Worm (Caenorhabditis elegans) whole organism, L1 larva: ENCODE results near the gene Y59A8B.21.
"Not testable (repeated sequence)": the region's sequence is repeated elsewhere in the genome, so short reads cannot be mapped to it uniquely, and the experiment has no call there.

Source experiments
- C04F5.9 ChIP-seq: sonication (generic microtip); optimal IDR thresholded peaks from 2 replicates; lab custom pipeline; 2016; ENCODE audit warnings: missing genetic modification characterization, missing compliant biosample characterization
- aha-1 ChIP-seq: fragments of 150-350 bp; optimal IDR thresholded peaks from 2 replicates; lab custom pipeline; 2014; ENCODE audit warnings: missing biosample characterization, missing genetic modification characterization
- alr-1 ChIP-seq: fragments of 200-800 bp; sonication (Bioruptor generic); optimal IDR thresholded peaks from 2 replicates; lab custom pipeline; 2018; ENCODE audit warnings: borderline replicate concordance, mild to moderate bottlenecking, missing genetic modification characterization, missing compliant biosample characterization
- ama-1 ChIP-seq: fragments of 150-350 bp; optimal IDR thresholded peaks from 2 replicates; lab custom pipeline; 2014
- blmp-1 ChIP-seq: fragments of 150-350 bp; optimal IDR thresholded peaks from 2 replicates; lab custom pipeline; 2014; ENCODE audit warnings: missing biosample characterization, missing genetic modification characterization
- ceh-82 ChIP-seq, 3 experiments: fragments of 150-350 bp in 1 of 3; sonication (generic microtip) in 2 of 3; optimal IDR thresholded peaks; 2 replicates each; lab custom pipeline; 2014 to 2017; ENCODE audit warnings: missing biosample characterization in 3 of 3, missing genetic modification characterization in 3 of 3
- ces-1 ChIP-seq: fragments of 150-350 bp; optimal IDR thresholded peaks from 2 replicates; lab custom pipeline; 2014; ENCODE audit warnings: missing biosample characterization, missing genetic modification reagents, missing genetic modification characterization
- dpl-1 ChIP-seq, 3 experiments: fragments of 150-350 bp in 2 of 3; sonication (generic microtip) in 1 of 3; optimal IDR thresholded peaks; 2 replicates each; lab custom pipeline; 2014 to 2017; ENCODE audit warnings: missing biosample characterization in 3 of 3, missing genetic modification characterization in 3 of 3, missing genetic modification reagents in 3 of 3
- dsc-1 ChIP-seq: sonication (generic microtip); optimal IDR thresholded peaks from 2 replicates; lab custom pipeline; 2016; ENCODE audit warnings: mild to moderate bottlenecking, missing genetic modification characterization, missing compliant biosample characterization
- efl-1 ChIP-seq, 4 experiments: fragments of 150-350 bp; optimal IDR thresholded peaks in 3 of 4; peaks in 1 of 4; 1 replicate in 1 of 4; 2 replicates in 3 of 4; lab custom pipeline; 2014; ENCODE audit warnings: missing biosample characterization in 2 of 4, missing genetic modification characterization in 2 of 4, missing genetic modification reagents in 2 of 4
- efl-3 ChIP-seq: fragments of 200-800 bp; sonication (Bioruptor generic); optimal IDR thresholded peaks from 2 replicates; lab custom pipeline; 2018; ENCODE audit warnings: mild to moderate bottlenecking, missing genetic modification characterization, missing compliant biosample characterization
- egl-27 ChIP-seq, 2 experiments: fragments of 150-350 bp in 1 of 2; sonication (generic microtip); optimal IDR thresholded peaks; 3 replicates each; lab custom pipeline; 2017 to 2018; ENCODE audit warnings: missing biosample characterization in 2 of 2, missing genetic modification characterization in 2 of 2, missing genetic modification reagents in 2 of 2
- ets-5 ChIP-seq: fragments of 200-800 bp; sonication (Bioruptor generic); IDR thresholded peaks from 2 replicates; pipeline ENCODE4 v1.3.6; 2022; ENCODE audit warnings: missing genetic modification characterization, missing compliant biosample characterization
- fkh-4 ChIP-seq: sonication (generic microtip); optimal IDR thresholded peaks from 2 replicates; lab custom pipeline; 2016; ENCODE audit warnings: missing compliant biosample characterization, missing genetic modification characterization, borderline replicate concordance
- grh-1 ChIP-seq: fragments of 200-800 bp; sonication (Bioruptor generic); IDR thresholded peaks from 2 replicates; pipeline ENCODE4 v1.3.6; 2022; ENCODE audit warnings: missing genetic modification reagents, missing genetic modification characterization, missing compliant biosample characterization
- lin-13 ChIP-seq: fragments of 150-350 bp; optimal IDR thresholded peaks from 2 replicates; lab custom pipeline; 2014; ENCODE audit warnings: missing biosample characterization, missing genetic modification reagents, missing genetic modification characterization
- lin-35 ChIP-seq, 2 experiments: fragments of 150-350 bp; optimal IDR thresholded peaks; 2 replicates each; lab custom pipeline; 2014; ENCODE audit warnings: missing biosample characterization in 2 of 2, missing genetic modification characterization in 2 of 2, missing genetic modification reagents in 2 of 2
- lsy-2 ChIP-seq, 2 experiments: fragments of 150-350 bp; optimal IDR thresholded peaks; 2 replicates each; lab custom pipeline; 2014; ENCODE audit warnings: missing biosample characterization in 2 of 2, missing genetic modification characterization in 2 of 2
- mab-9 ChIP-seq: fragments of 200-800 bp; sonication (Bioruptor generic); IDR thresholded peaks from 2 replicates; pipeline ENCODE4 v1.3.6; 2022; ENCODE audit warnings: missing genetic modification reagents, missing genetic modification characterization, missing compliant biosample characterization
- mdl-1 ChIP-seq, 2 experiments: fragments of 150-350 bp; optimal IDR thresholded peaks; 2 replicates each; lab custom pipeline; 2014 to 2017; ENCODE audit warnings: missing biosample characterization in 2 of 2, missing genetic modification characterization in 2 of 2, inconsistent platforms in 1 of 2
- mep-1 ChIP-seq: fragments of 150-350 bp; optimal IDR thresholded peaks from 2 replicates; lab custom pipeline; 2014; ENCODE audit warnings: missing biosample characterization, missing genetic modification characterization
- nhr-11 ChIP-seq: fragments of 150-350 bp; optimal IDR thresholded peaks from 2 replicates; lab custom pipeline; 2014; ENCODE audit warnings: missing biosample characterization, missing genetic modification characterization
- nhr-20 ChIP-seq: sonication (generic microtip); optimal IDR thresholded peaks from 2 replicates; lab custom pipeline; 2016; ENCODE audit warnings: mild to moderate bottlenecking, missing genetic modification characterization, missing compliant biosample characterization
- nhr-237 ChIP-seq: fragments of 150-350 bp; optimal IDR thresholded peaks from 2 replicates; lab custom pipeline; 2014; ENCODE audit warnings: missing biosample characterization, missing genetic modification characterization
- nhr-28 ChIP-seq: fragments of 150-350 bp; optimal IDR thresholded peaks from 2 replicates; lab custom pipeline; 2014; ENCODE audit warnings: missing biosample characterization, missing genetic modification characterization
- nhr-71 ChIP-seq: sonication (generic microtip); optimal IDR thresholded peaks from 2 replicates; lab custom pipeline; 2016; ENCODE audit warnings: mild to moderate bottlenecking, missing genetic modification characterization, moderate library complexity, missing compliant biosample characterization
- nhr-85 ChIP-seq: sonication (generic microtip); peaks from one replicate; lab custom pipeline; 2016; ENCODE audit warnings: missing genetic modification characterization, inconsistent platforms, missing compliant biosample characterization
- pax-3 ChIP-seq: fragments of 200-800 bp; sonication (Bioruptor generic); optimal IDR thresholded peaks from 2 replicates; lab custom pipeline; 2018; ENCODE audit warnings: mild to moderate bottlenecking, missing genetic modification characterization, moderate library complexity, missing compliant biosample characterization
- pqm-1 ChIP-seq: sonication (generic microtip); optimal IDR thresholded peaks from 3 replicates; lab custom pipeline; 2017; ENCODE audit warnings: missing biosample characterization, missing genetic modification characterization
- snu-23 ChIP-seq: sonication (generic microtip); optimal IDR thresholded peaks from 2 replicates; lab custom pipeline; 2016; ENCODE audit warnings: missing genetic modification characterization, missing compliant biosample characterization
- sox-4 ChIP-seq: sonication (generic microtip); optimal IDR thresholded peaks from 2 replicates; lab custom pipeline; 2016; ENCODE audit warnings: missing genetic modification characterization, missing compliant biosample characterization
- sup-37 ChIP-seq: fragments of 200-800 bp; sonication (Bioruptor generic); optimal IDR thresholded peaks from 2 replicates; lab custom pipeline; 2018; ENCODE audit warnings: mild to moderate bottlenecking, missing genetic modification characterization, missing compliant biosample characterization
- tbx-2 ChIP-seq: sonication (generic microtip); optimal IDR thresholded peaks from 2 replicates; lab custom pipeline; 2016; ENCODE audit warnings: missing genetic modification characterization, missing compliant biosample characterization
- unc-30 ChIP-seq: sonication (generic microtip); optimal IDR thresholded peaks from 2 replicates; lab custom pipeline; 2017; ENCODE audit warnings: missing biosample characterization, missing genetic modification characterization
- unc-62 ChIP-seq: fragments of 150-350 bp; optimal IDR thresholded peaks from 2 replicates; lab custom pipeline; 2014; ENCODE audit warnings: missing biosample characterization, missing genetic modification reagents, missing genetic modification characterization
- unc-98 ChIP-seq: fragments of 200-800 bp; sonication (Bioruptor generic); IDR thresholded peaks from 2 replicates; pipeline ENCODE4 v1.3.6; 2022; ENCODE audit warnings: missing genetic modification characterization, missing compliant biosample characterization
- vab-15 ChIP-seq: sonication (generic microtip); optimal IDR thresholded peaks from 2 replicates; lab custom pipeline; 2017; ENCODE audit warnings: missing genotype, mild to moderate bottlenecking, missing genetic modification characterization, missing compliant biosample characterization
- xbp-1 ChIP-seq: sonication (generic microtip); optimal IDR thresholded peaks from 2 replicates; lab custom pipeline; 2016; ENCODE audit warnings: missing genetic modification characterization, missing compliant biosample characterization
- zag-1 ChIP-seq: fragments of 150-350 bp; optimal IDR thresholded peaks from 2 replicates; lab custom pipeline; 2014; ENCODE audit warnings: missing biosample characterization, missing genetic modification characterization
- zip-4 ChIP-seq: fragments of 200-800 bp; sonication (Bioruptor generic); optimal IDR thresholded peaks from 2 replicates; lab custom pipeline; 2018; ENCODE audit warnings: mild to moderate bottlenecking, missing genetic modification characterization, moderate library complexity, missing compliant biosample characterization

The Y59A8B.21 gene

DNA sequence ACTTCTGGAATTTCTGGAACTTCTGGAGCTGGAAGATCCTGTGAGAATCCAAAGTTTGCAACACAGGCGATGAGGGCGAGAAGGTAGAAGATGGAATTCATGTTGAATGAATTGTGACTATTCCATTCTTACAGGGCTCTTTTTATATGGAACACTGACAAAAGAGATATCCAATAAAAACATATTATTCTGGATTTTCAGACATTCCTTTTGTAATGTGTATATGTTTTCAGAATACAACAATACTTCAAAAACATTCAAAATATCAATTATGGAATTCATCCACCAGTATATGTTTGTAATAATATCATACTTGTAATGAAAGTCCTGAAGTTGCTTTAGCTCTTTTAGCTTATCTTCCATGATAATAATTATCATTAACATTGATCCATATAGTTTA is 24.7 kb downstream of the Y59A8B.21 start, which contains the start of gene Y59A8B.26:
Y59A8B.26 (minus strand) TSS at position 101 of the 400 bp plus-strand sequence.
- TF ChIP-seq lin-35 (GFP tag; optimal IDR thresholded peaks at IDR 0.05; lab: Kevin White, UChicago); nhr-237 (tag; lab: Kevin White, UChicago); ama-1 (lab: Kevin White, UChicago): not testable (repeated sequence)

DNA sequence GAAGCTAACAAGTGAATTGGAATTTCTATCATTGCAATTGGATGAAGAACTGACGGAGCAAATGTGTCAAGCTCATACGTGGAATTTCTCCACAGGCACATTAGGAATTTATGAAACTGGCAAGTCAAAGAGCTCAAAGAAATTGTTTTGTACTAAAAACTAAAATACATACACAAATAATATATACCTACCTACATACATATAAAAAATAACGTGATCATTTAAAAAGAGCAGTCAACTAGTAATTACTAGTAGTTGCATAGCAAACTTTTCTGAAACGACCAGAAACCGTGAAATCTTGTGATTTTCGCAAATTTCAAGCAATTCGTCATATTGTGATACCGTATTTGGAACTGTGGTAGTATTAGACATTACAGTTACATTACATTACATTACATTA is 28.1 kb downstream of the Y59A8B.21 start, which contains the start of gene srh-133:
srh-133 (minus strand) TSS at position 101 of the 400 bp plus-strand sequence.
- TF ChIP-seq mep-1 (tag; lab: Kevin White, UChicago) (no peak), pax-3 (tag; lab: Kevin White, UChicago) (no peak), sox-4 (tag; lab: Kevin White, UChicago) (no peak)
- TF ChIP-seq, all 84 proteins: peak for 0

- TF ChIP-seq mab-9 (GFP tag; lab: Robert Waterston, UW) (no peak), aha-1 (tag; lab: Kevin White, UChicago) (no peak), tbx-2 (tag; lab: Kevin White, UChicago) (no peak), mdl-1 (tag; optimal IDR thresholded peaks at IDR 0.05; lab: Kevin White, UChicago) (no peak), alr-1 (tag; lab: Kevin White, UChicago) (no peak), efl-3 (GFP tag; lab: Kevin White, UChicago) (no peak), unc-98 (GFP tag; lab: Robert Waterston, UW) (no peak), zip-4 (GFP tag; lab: Kevin White, UChicago) (no peak), zag-1 (tag; lab: Kevin White, UChicago) (no peak), nhr-28 (no peak), dpl-1 (GFP tag; optimal IDR thresholded peaks at IDR 0.05; lab: Kevin White, UChicago) (no peak)
- TF ChIP-seq, all 84 proteins: peak for 0
Measured at ce11 chrV:18017226-18017625, 31.2 kb downstream of the Y59A8B.21 start, which contains the start of gene srh-134. Gene srh-134, minus strand, starts transcription at chrV:18017326.

DNA sequence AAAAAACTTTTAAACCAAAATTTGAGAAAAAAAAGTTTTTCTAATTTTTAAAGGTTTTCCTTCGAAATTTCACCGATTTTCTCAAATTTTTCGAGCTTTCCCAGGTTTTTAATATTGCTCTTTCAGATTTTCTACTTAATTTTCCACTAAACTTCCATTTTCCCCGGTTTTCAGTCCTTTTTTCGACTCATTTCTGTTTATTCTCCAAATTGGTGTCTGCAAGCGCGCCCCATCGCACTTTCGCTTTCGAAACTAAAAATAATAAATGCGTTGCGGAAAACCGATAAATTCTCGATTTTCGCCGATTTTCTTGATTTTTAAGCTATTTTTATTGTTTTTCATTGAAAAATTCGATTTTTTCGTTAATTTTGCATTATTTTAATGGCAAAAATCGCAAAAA is 35.4 kb downstream of the Y59A8B.21 start:
- TF ChIP-seq tbx-2 (tag; lab: Kevin White, UChicago) = no peak
- no peak for TF ChIP-seq ets-5 (GFP tag; lab: Robert Waterston, UW)
- TF ChIP-seq lsy-2 (tag; optimal IDR thresholded peaks at IDR 0.05; lab: Kevin White, UChicago) = peak in 1 of 2 experiments; percentile 28
- TF ChIP-seq nhr-237 (tag; lab: Kevin White, UChicago) = no peak
- TF ChIP-seq unc-62 = no peak
- no peak for TF ChIP-seq aha-1 (tag; lab: Kevin White, UChicago)
- TF ChIP-seq lin-35 (GFP tag; optimal IDR thresholded peaks at IDR 0.05; lab: Kevin White, UChicago) = peak; percentile 14 to 44
- TF ChIP-seq dpl-1 (GFP tag; optimal IDR thresholded peaks at IDR 0.05; lab: Kevin White, UChicago) = peak in 1 of 3 experiments; percentile 50
- TF ChIP-seq efl-1 (optimal IDR thresholded peaks at IDR 0.05; lab: Kevin White, UChicago) = peak in 1 of 2 experiments; percentile 24
- peak; percentile 31 to 91 for TF ChIP-seq efl-1 (GFP tag; optimal IDR thresholded peaks at IDR 0.05 in 1 of 2; lab: Kevin White, UChicago)
- TF ChIP-seq fkh-4 = no peak
- no peak for TF ChIP-seq nhr-20 (tag; lab: Kevin White, UChicago)
- peak in 1 of 3 experiments; percentile 7 for TF ChIP-seq ceh-82 (tag; optimal IDR thresholded peaks at IDR 0.05; lab: Kevin White, UChicago)
- TF ChIP-seq snu-23 = no peak
- TF ChIP-seq mep-1 (tag; lab: Kevin White, UChicago) = peak; percentile 25
- no peak for TF ChIP-seq nhr-28
- TF ChIP-seq blmp-1 (tag; lab: Kevin White, UChicago) = peak; percentile 89
- TF ChIP-seq nhr-71 (tag; lab: Kevin White, UChicago) = no peak

- TF ChIP-seq dsc-1 (tag; lab: Kevin White, UChicago) = peak; percentile 48
- no peak for TF ChIP-seq unc-30
Measured at ce11 chrV:18022179-18022578, 36.1 kb downstream of the Y59A8B.21 start, which contains the start of gene prp-6. Gene prp-6, plus strand, starts transcription at chrV:18022479.

DNA sequence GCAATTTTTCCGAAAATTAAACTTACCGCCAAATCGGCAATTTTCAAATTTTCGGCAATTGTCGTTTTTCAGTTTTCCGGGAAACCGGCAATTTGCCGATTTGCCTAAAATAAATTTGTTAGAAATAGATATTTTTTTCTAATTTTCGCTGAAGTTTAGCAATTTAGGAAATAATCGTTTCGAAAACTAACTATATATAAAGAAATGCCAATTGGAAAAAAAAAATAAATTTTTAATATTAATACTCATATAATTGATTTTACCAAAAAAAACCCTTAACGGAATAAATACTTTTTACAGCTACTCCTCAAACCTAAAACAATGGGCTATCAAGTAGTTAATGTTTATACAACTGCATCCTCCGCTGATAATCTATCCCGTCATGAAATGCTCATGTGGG is 57.2 kb downstream of the Y59A8B.21 start, which contains the start of gene ebp-1:
ebp-1 (plus strand) TSS at position 301 of the 400 bp plus-strand sequence.
- TF ChIP-seq nhr-11 (tag; lab: Kevin White, UChicago) (no peak), xbp-1 (no peak), grh-1 (GFP tag; lab: Robert Waterston, UW) (no peak), mdl-1 (tag; optimal IDR thresholded peaks at IDR 0.05; lab: Kevin White, UChicago) (no peak), pqm-1 (tag; lab: Kevin White, UChicago) (no peak), ama-1 (lab: Kevin White, UChicago) (no peak), lin-13 (GFP tag; lab: Kevin White, UChicago) (no peak), vab-15 (tag; lab: Kevin White, UChicago) (no peak), lsy-2 (tag; optimal IDR thresholded peaks at IDR 0.05; lab: Kevin White, UChicago) (no peak), sup-37 (GFP tag; lab: Kevin White, UChicago) (no peak), egl-27 (tag; optimal IDR thresholded peaks at IDR 0.05; lab: Kevin White, UChicago) (no peak), nhr-28 (no peak), nhr-85 (no peak), unc-62 (no peak), nhr-237 (tag; lab: Kevin White, UChicago) (no peak), ces-1 (GFP tag; lab: Kevin White, UChicago) (no peak), C04F5.9 (tag; lab: Kevin White, UChicago) (no peak)
